Fruit fly (Drosophila melanogaster): ENCODE measurements around the gene Irp-1A.

dm6 chr3R:22672695-22673346 lies 51.6 kb downstream of the Irp-1A start:
- TF ChIP-seq dac (GFP tag; optimal IDR thresholded peaks at IDR 0.05) (no peak), dsx (GFP tag; optimal IDR thresholded peaks at IDR 0.05; ENCODE audit: poor library complexity, severe bottlenecking) (no peak)
